Fruit fly (Drosophila melanogaster): ENCODE measurements around the gene Dhc93AB.

Gene Dhc93AB

dm6 chr3R:21064000-21064924 is 22.0 kb upstream of the Dhc93AB start, which contains the start of gene Cortactin:
Cortactin (minus strand) TSS chr3R:21064471.
- TF ChIP-seq pad (GFP tag; optimal IDR thresholded peaks at IDR 0.05) (peak; percentile 88), kay (GFP tag; ENCODE audit: borderline replicate concordance) (peak; percentile 73), cic (GFP tag; optimal IDR thresholded peaks at IDR 0.05) (peak; percentile 3), Hr96 (GFP tag; optimal IDR thresholded peaks at IDR 0.05) (no peak), CG1620 (GFP tag; optimal IDR thresholded peaks at IDR 0.05) (peak; percentile 15), Clk (GFP tag; optimal IDR thresholded peaks at IDR 0.05) (no peak)

- no peak for TF ChIP-seq tj (GFP tag; optimal IDR thresholded peaks at IDR 0.05)
Observed at dm6 chr3R:21063433-21063832, 21.1 kb upstream of the Dhc93AB start.

dm6 chr3R:21060430-21061245 is 18.3 kb upstream of the Dhc93AB start, which contains the start of gene Mvl:
Mvl (minus strand) TSS chr3R:21060800.
- TF ChIP-seq CG7101 (tag; optimal IDR thresholded peaks at IDR 0.05) (peak; percentile 11), toe (GFP tag; optimal IDR thresholded peaks at IDR 0.05) (no peak), ovo (GFP tag; optimal IDR thresholded peaks at IDR 0.05) (peak; percentile 37), CG7045 (GFP tag; optimal IDR thresholded peaks at IDR 0.05) (no peak), Mnt (GFP tag; optimal IDR thresholded peaks at IDR 0.05) (peak; percentile 76), cic (GFP tag; optimal IDR thresholded peaks at IDR 0.05) (peak; percentile 10), cnc (optimal IDR thresholded peaks at IDR 0.05) (no peak), Crg-1 (GFP tag; optimal IDR thresholded peaks at IDR 0.05) (no peak), pad (GFP tag; optimal IDR thresholded peaks at IDR 0.05) (peak; percentile 98), CG12768 (GFP tag; optimal IDR thresholded peaks at IDR 0.05) (peak; percentile 19), tj (GFP tag; optimal IDR thresholded peaks at IDR 0.05) (peak; percentile 59), kay (GFP tag; ENCODE audit: borderline replicate concordance) (no peak)

dm6 chr3R:21059486-21060356 is 17.4 kb upstream of the Dhc93AB start:
- no peak for TF ChIP-seq bab1 (GFP tag; optimal IDR thresholded peaks at IDR 0.05)
- no peak for TF ChIP-seq CG33017 (tag; optimal IDR thresholded peaks at IDR 0.05)
- no peak for TF ChIP-seq CG12768 (GFP tag; optimal IDR thresholded peaks at IDR 0.05)
- TF ChIP-seq CG7045 (GFP tag; optimal IDR thresholded peaks at IDR 0.05) = no peak
- no peak for TF ChIP-seq CG1620 (GFP tag; optimal IDR thresholded peaks at IDR 0.05)
- TF ChIP-seq Clk (GFP tag; optimal IDR thresholded peaks at IDR 0.05) = no peak
- no peak for TF ChIP-seq kay (GFP tag; ENCODE audit: borderline replicate concordance)
- no peak for TF ChIP-seq Hr96 (GFP tag; optimal IDR thresholded peaks at IDR 0.05)
- TF ChIP-seq Crg-1 (GFP tag; optimal IDR thresholded peaks at IDR 0.05) = no peak
- no peak for TF ChIP-seq toe (GFP tag; optimal IDR thresholded peaks at IDR 0.05)
- no peak for TF ChIP-seq Mnt (GFP tag; optimal IDR thresholded peaks at IDR 0.05)
- no peak for TF ChIP-seq CG5204 (GFP tag; optimal IDR thresholded peaks at IDR 0.05)
- TF ChIP-seq cnc (optimal IDR thresholded peaks at IDR 0.05) = no peak
- TF ChIP-seq tj (GFP tag; optimal IDR thresholded peaks at IDR 0.05) = no peak

dm6 chr3R:21057519-21057918 is 15.2 kb upstream of the Dhc93AB start:
- no peak for TF ChIP-seq CG12768 (GFP tag; optimal IDR thresholded peaks at IDR 0.05)
- no peak for TF ChIP-seq CG7045 (GFP tag; optimal IDR thresholded peaks at IDR 0.05)
- no peak for TF ChIP-seq CG7101 (tag; optimal IDR thresholded peaks at IDR 0.05)
- TF ChIP-seq ovo (GFP tag; optimal IDR thresholded peaks at IDR 0.05) = no peak
- no peak for TF ChIP-seq tj (GFP tag; optimal IDR thresholded peaks at IDR 0.05)
- TF ChIP-seq pad (GFP tag; optimal IDR thresholded peaks at IDR 0.05) = no peak
- no peak for TF ChIP-seq Crg-1 (GFP tag; optimal IDR thresholded peaks at IDR 0.05)
- no peak for TF ChIP-seq Clk (GFP tag; optimal IDR thresholded peaks at IDR 0.05)
- TF ChIP-seq Hr96 (GFP tag; optimal IDR thresholded peaks at IDR 0.05) = no peak

- TF ChIP-seq CG7045 (GFP tag; optimal IDR thresholded peaks at IDR 0.05) (no peak), CG12768 (GFP tag; optimal IDR thresholded peaks at IDR 0.05) (no peak), Clk (GFP tag; optimal IDR thresholded peaks at IDR 0.05) (no peak), Mnt (GFP tag; optimal IDR thresholded peaks at IDR 0.05) (no peak), CG11617 (GFP tag; optimal IDR thresholded peaks at IDR 0.05) (no peak), toe (GFP tag; optimal IDR thresholded peaks at IDR 0.05) (no peak), Hr96 (GFP tag; optimal IDR thresholded peaks at IDR 0.05) (no peak), CG1620 (GFP tag; optimal IDR thresholded peaks at IDR 0.05) (no peak), CG33017 (tag; optimal IDR thresholded peaks at IDR 0.05) (no peak), cnc (optimal IDR thresholded peaks at IDR 0.05) (no peak), tj (GFP tag; optimal IDR thresholded peaks at IDR 0.05) (no peak), pad (GFP tag; optimal IDR thresholded peaks at IDR 0.05) (no peak), ovo (GFP tag; optimal IDR thresholded peaks at IDR 0.05) (no peak), cic (GFP tag; optimal IDR thresholded peaks at IDR 0.05) (no peak), CG7101 (tag; optimal IDR thresholded peaks at IDR 0.05) (no peak), CG5204 (GFP tag; optimal IDR thresholded peaks at IDR 0.05) (no peak), bab1 (GFP tag; optimal IDR thresholded peaks at IDR 0.05) (no peak)
Observed at dm6 chr3R:21050875-21051274, 8.6 kb upstream of the Dhc93AB start, which contains the start of gene Jhbp15. Jhbp15 (minus strand) TSS chr3R:21050975.

All from whole organism, adult.